Worm (Caenorhabditis elegans) whole organism, mixed stage, embryonic: ENCODE measurements around the gene col-181.

ENCODE experiments used
- blmp-1 ChIP-seq: fragments of 150-350 bp; optimal IDR thresholded peaks from 2 replicates; lab custom pipeline; 2014; ENCODE audit warnings: missing biosample characterization, missing genetic modification characterization
- cnd-1 ChIP-seq: fragments of 200-800 bp; sonication (Bioruptor generic); optimal IDR thresholded peaks from 2 replicates; lab custom pipeline; 2018; ENCODE audit warnings: mild to moderate bottlenecking, missing genetic modification characterization, missing compliant biosample characterization
- elt-1 ChIP-seq: sonication (generic microtip); optimal IDR thresholded peaks from 2 replicates; lab custom pipeline; 2017; ENCODE audit warnings: missing genetic modification characterization, mild to moderate bottlenecking, missing compliant biosample characterization, antibody characterized with exemption, moderate library complexity, borderline replicate concordance; ENCODE audit not compliant: insufficient read depth
- elt-3 ChIP-seq: fragments of 150-350 bp; optimal IDR thresholded peaks from 2 replicates; lab custom pipeline; 2014; ENCODE audit warnings: missing biosample characterization, missing genetic modification characterization
- ham-2 ChIP-seq: fragments of 200-800 bp; sonication (Bioruptor generic); optimal IDR thresholded peaks from 2 replicates; lab custom pipeline; 2018; ENCODE audit warnings: mild to moderate bottlenecking, missing genetic modification characterization, missing compliant biosample characterization
- lin-13 ChIP-seq: fragments of 150-350 bp; optimal IDR thresholded peaks from 2 replicates; lab custom pipeline; 2014; ENCODE audit warnings: missing biosample characterization, missing genetic modification characterization
- lsy-2 ChIP-seq: fragments of 150-350 bp; optimal IDR thresholded peaks from 2 replicates; lab custom pipeline; 2014; ENCODE audit warnings: missing biosample characterization, missing genetic modification characterization
- mep-1 ChIP-seq: fragments of 150-350 bp; optimal IDR thresholded peaks from 2 replicates; lab custom pipeline; 2017; ENCODE audit warnings: missing biosample characterization, missing genetic modification reagents, missing genetic modification characterization, inconsistent platforms
- nhr-237 ChIP-seq: fragments of 150-350 bp; optimal IDR thresholded peaks from 2 replicates; lab custom pipeline; 2014; ENCODE audit warnings: missing biosample characterization, missing genetic modification characterization
- pha-4 ChIP-seq: fragments of 150-350 bp; optimal IDR thresholded peaks from 2 replicates; lab custom pipeline; 2018; ENCODE audit warnings: missing biosample characterization, missing genetic modification reagents, missing genetic modification characterization
- tbx-8 ChIP-seq: fragments of 200-800 bp; sonication (Bioruptor generic); optimal IDR thresholded peaks from 2 replicates; lab custom pipeline; 2018; ENCODE audit warnings: mild to moderate bottlenecking, missing genetic modification characterization, moderate library complexity, missing compliant biosample characterization
- unc-39 ChIP-seq: fragments of 150-350 bp; optimal IDR thresholded peaks from 2 replicates; lab custom pipeline; 2014; ENCODE audit warnings: missing biosample characterization, missing genetic modification characterization
- ztf-11 ChIP-seq: fragments of 150-350 bp; optimal IDR thresholded peaks from 2 replicates; lab custom pipeline; 2014; ENCODE audit warnings: missing biosample characterization, missing genetic modification characterization

DNA sequence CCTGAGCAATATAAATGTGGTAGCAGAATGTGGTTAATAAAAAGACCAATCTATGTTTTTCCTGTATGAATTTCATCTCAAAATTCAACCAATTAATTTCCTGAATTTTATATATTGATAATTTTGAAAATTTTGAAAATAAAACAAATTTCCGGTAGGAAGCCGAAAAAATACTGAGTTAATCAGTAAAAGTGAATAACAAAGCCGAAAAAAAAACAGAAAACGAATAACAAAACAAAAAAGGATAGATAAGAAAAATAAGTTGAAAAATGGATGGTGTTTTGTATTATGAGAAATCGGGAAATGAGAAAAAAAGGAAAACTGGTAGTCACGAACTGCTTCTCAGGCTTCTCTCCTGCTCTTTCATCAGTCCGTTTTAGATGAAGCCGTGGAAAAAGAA is 31.0 kb upstream of the col-181 start, which contains the start of gene tmem-145:
- TF ChIP-seq blmp-1 (no peak), lin-13 (tag; lab: Kevin White, UChicago) (no peak), ham-2 (GFP tag; lab: Kevin White, UChicago) (no peak), ztf-11 (tag; lab: Kevin White, UChicago) (no peak), pha-4 (tag; lab: Kevin White, UChicago) (no peak), nhr-237 (tag; lab: Kevin White, UChicago) (no peak), tbx-8 (GFP tag; lab: Kevin White, UChicago) (no peak), unc-39 (tag; lab: Kevin White, UChicago) (no peak), elt-3 (no peak), lsy-2 (tag; lab: Kevin White, UChicago) (no peak), cnd-1 (tag; lab: Kevin White, UChicago) (no peak), elt-1 (tag; lab: Kevin White, UChicago) (no peak), mep-1 (tag; lab: Kevin White, UChicago) (no peak)
